Fruit fly (Drosophila melanogaster): Measurements from ENCODE around the gene COX7A.

Gene COX7A

DNA sequence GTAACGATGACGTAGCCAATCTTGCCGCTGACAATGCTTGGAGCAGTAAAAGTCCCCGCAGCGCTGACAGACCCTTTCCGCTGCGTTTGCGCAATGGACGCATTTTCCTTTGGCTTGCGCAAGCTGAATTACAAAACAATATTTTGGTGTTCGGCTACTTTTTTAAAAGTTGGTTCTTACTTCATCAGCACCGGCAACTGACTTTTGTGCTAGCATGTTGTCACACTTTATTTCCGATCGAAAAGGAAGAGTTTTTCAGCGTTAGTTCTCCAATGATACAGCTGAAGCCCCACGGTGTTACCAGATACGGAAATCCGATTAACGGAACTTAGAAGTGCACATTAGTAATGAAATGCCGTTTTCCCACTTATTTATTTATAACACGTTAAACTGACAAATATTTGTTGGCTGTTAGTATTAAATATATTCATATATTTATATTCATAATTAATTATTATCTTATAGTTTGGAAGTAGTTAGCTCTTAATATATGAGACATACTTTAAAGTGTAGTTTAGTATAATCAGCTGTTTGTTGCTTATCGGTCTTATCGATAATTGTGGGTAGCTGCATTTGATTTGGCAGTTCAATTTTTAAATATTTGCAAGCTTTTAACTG, 21.5 kb upstream of the COX7A start, which contains the start of the genes Veneno and CG7963 (continued):
- TF ChIP-seq YL-1 (GFP tag; optimal IDR thresholded peaks at IDR 0.05) (peak; percentile 20), CG3838 (GFP tag; optimal IDR thresholded peaks at IDR 0.05) (no peak), E2f2 (GFP tag; IDR thresholded peaks at IDR 0.05) (peak; percentile 44), Sox102F (GFP tag; optimal IDR thresholded peaks at IDR 0.05) (peak; percentile 47), Mes4 (GFP tag; optimal IDR thresholded peaks at IDR 0.05) (no peak), en (GFP tag; optimal IDR thresholded peaks at IDR 0.05) (no peak), ewg (GFP tag; optimal IDR thresholded peaks at IDR 0.05) (peak; percentile 86), CG8924 (tag; optimal IDR thresholded peaks at IDR 0.05) (peak; percentile 31), CG1792 (GFP tag; optimal IDR thresholded peaks at IDR 0.05) (no peak), Dll (GFP tag; IDR thresholded peaks at IDR 0.05; ENCODE audit: partially characterized antibody) (peak; percentile 35; the same call in 1 of the 4 replicates), CG12391 (tag; optimal IDR thresholded peaks at IDR 0.05) (peak; percentile 67), ATbp (GFP tag; optimal IDR thresholded peaks at IDR 0.05) (no peak), zen (tag; optimal IDR thresholded peaks at IDR 0.05) (peak; percentile 25), eve (GFP tag; optimal IDR thresholded peaks at IDR 0.05) (no peak), CG12942 (GFP tag; optimal IDR thresholded peaks at IDR 0.05) (no peak), CG15601 (tag; optimal IDR thresholded peaks at IDR 0.05) (no peak), kah (GFP tag; optimal IDR thresholded peaks at IDR 0.05) (no peak), CG10979 (tag; optimal IDR thresholded peaks at IDR 0.05) (peak; percentile 28), CG9817 (tag; optimal IDR thresholded peaks at IDR 0.05) (peak; percentile 19), HLH3B (GFP tag; IDR thresholded peaks at IDR 0.05) (no peak), bbx (GFP tag; IDR thresholded peaks at IDR 0.05; ENCODE audit: partially characterized antibody) (peak; percentile 29; the same call in 1 of the 2 replicates), br (optimal IDR thresholded peaks at IDR 0.05) (no peak), prd (optimal IDR thresholded peaks at IDR 0.05) (no peak), prd (GFP tag; IDR thresholded peaks at IDR 0.05) (peak; percentile 26; the same call in 1 of the 3 replicates), CG13424 (tag; optimal IDR thresholded peaks at IDR 0.05) (peak; percentile 42), CG11504 (tag; optimal IDR thresholded peaks at IDR 0.05) (peak; percentile 64), gcm (GFP tag; optimal IDR thresholded peaks at IDR 0.05) (peak; percentile 6), pan (optimal IDR thresholded peaks at IDR 0.05) (no peak), pan (GFP tag; optimal IDR thresholded peaks at IDR 0.05 in 1 of 2, IDR thresholded peaks at IDR 0.05 in 1 of 2) (peak in 1 of 2 experiments; percentile 15), Nf-YB (GFP tag; optimal IDR thresholded peaks at IDR 0.05) (no peak), CG13775 (GFP tag; optimal IDR thresholded peaks at IDR 0.05) (no peak), nmo (GFP tag; optimal IDR thresholded peaks at IDR 0.05) (peak; percentile 71), HLH54F (GFP tag; optimal IDR thresholded peaks at IDR 0.05) (no peak), BEAF-32 (GFP tag; optimal IDR thresholded peaks at IDR 0.05) (peak; percentile 38), CG2712 (tag; optimal IDR thresholded peaks at IDR 0.05) (peak; percentile 77), Nf-YC (tag; optimal IDR thresholded peaks at IDR 0.05) (peak; percentile 51), crol (GFP tag; IDR thresholded peaks at IDR 0.05) (no peak), Hr3 (GFP tag; optimal IDR thresholded peaks at IDR 0.05) (peak; percentile 17), CG11695 (GFP tag; IDR thresholded peaks at IDR 0.05) (no peak), Myb (GFP tag; optimal IDR thresholded peaks at IDR 0.05) (peak; percentile 57), Med (GFP tag) (peak; percentile 24), CG33213 (GFP tag; optimal IDR thresholded peaks at IDR 0.05) (no peak), CG5953 (GFP tag; IDR thresholded peaks at IDR 0.05) (no peak), trem (tag; optimal IDR thresholded peaks at IDR 0.05) (peak; percentile 83), CG10267 (tag; optimal IDR thresholded peaks at IDR 0.05) (peak; percentile 57), ken (GFP tag; IDR thresholded peaks at IDR 0.05) (no peak), ro (GFP tag; IDR thresholded peaks at IDR 0.05) (no peak), CG34224 (GFP tag; IDR thresholded peaks at IDR 0.05; ENCODE audit: partially characterized antibody) (no peak; the same call in 2 of the 3 replicates), CG4820 (GFP tag; optimal IDR thresholded peaks at IDR 0.05) (peak; percentile 18), CG9215 (GFP tag; IDR thresholded peaks at IDR 0.05) (no peak)
